ENCODE assay signal across 3 worm cellular contexts in the genomic region with DNA sequence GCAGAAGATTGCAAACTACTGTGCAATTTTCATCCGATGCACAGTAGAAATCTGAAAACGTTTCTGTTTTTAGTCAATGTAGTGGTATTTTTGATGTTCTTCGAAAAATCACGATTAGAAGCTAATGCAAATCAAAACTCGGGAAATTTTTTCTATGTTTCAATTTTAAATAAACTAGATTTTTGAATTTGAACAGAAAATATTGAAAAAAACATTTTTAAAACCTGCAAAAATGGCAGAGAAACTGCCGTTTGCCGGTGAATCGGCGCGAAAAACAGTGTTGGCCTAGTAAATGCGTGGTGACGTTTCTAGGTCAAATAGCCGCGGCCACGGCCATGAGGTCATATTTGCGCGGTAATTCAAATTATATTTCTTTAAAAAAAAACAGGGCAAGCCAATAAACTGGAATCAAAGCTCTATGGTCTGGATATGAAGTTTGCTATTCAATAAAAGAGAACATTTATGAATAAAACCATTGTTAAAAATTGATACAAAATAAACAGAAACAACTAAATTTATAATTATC.
TF ChIP-seq lines count a peak whose summit lies in the region.

A gene (minus strand): TSS at position 51 of the 526 bp plus-strand sequence.

TF ChIP-seq in whole organism, L2 larva, 48 proteins besides CTCF, POLR2A, EP300 and RAD21 (continued from another document):
- TF ChIP-seq ceh-16 (tag; optimal IDR thresholded peaks at IDR 0.05; lab: Kevin White, UChicago) (no peak), elt-3 (tag; optimal IDR thresholded peaks at IDR 0.05; lab: Kevin White, UChicago) (no peak), R02D3.7 (tag; optimal IDR thresholded peaks at IDR 0.05; lab: Kevin White, UChicago) (no peak), sma-9 (GFP tag; optimal IDR thresholded peaks at IDR 0.05; lab: Kevin White, UChicago) (peak; percentile 38), sma-9 (tag; optimal IDR thresholded peaks at IDR 0.05; lab: Kevin White, UChicago) (no peak), nhr-21 (tag; optimal IDR thresholded peaks at IDR 0.05; lab: Kevin White, UChicago) (no peak), ztf-4 (tag; optimal IDR thresholded peaks at IDR 0.05; lab: Kevin White, UChicago) (peak; percentile 2), nhr-10 (tag; optimal IDR thresholded peaks at IDR 0.05; lab: Kevin White, UChicago) (no peak), Y55F3AM.14 (GFP tag; optimal IDR thresholded peaks at IDR 0.05; lab: Kevin White, UChicago) (no peak), snpc-4 (tag; optimal IDR thresholded peaks at IDR 0.05; lab: Kevin White, UChicago) (no peak), lin-39 (tag; optimal IDR thresholded peaks at IDR 0.05; lab: Kevin White, UChicago) (no peak), lin-13 (GFP tag; optimal IDR thresholded peaks at IDR 0.05; lab: Kevin White, UChicago) (peak; percentile 64), C34F6.9 (tag; optimal IDR thresholded peaks at IDR 0.05; lab: Kevin White, UChicago) (peak; percentile 52)

TF ChIP-seq in whole organism, L4 larva, 104 proteins besides CTCF, POLR2A, EP300 and RAD21 (continued from another document and continues in another):
- TF ChIP-seq Y5F2A.4 (GFP tag; optimal IDR thresholded peaks at IDR 0.05; lab: Kevin White, UChicago) (no peak), tra-1 (GFP tag; IDR thresholded peaks at IDR 0.05; lab: Robert Waterston, UW) (no peak), dmd-6 (GFP tag; IDR thresholded peaks at IDR 0.05; lab: Robert Waterston, UW) (peak; percentile 69), mes-2 (tag; optimal IDR thresholded peaks at IDR 0.05; lab: Kevin White, UChicago; ENCODE audit: poor library complexity, severe bottlenecking) (peak; percentile 99), ZK546.5 (tag; optimal IDR thresholded peaks at IDR 0.05; lab: Kevin White, UChicago) (no peak), php-3 (GFP tag; IDR thresholded peaks at IDR 0.05; lab: Robert Waterston, UW) (no peak), ceh-82 (tag; optimal IDR thresholded peaks at IDR 0.05; lab: Kevin White, UChicago) (no peak), daf-8 (GFP tag; IDR thresholded peaks at IDR 0.05; lab: Robert Waterston, UW) (no peak), nhr-10 (tag; optimal IDR thresholded peaks at IDR 0.05; lab: Kevin White, UChicago) (no peak), pqm-1 (tag; optimal IDR thresholded peaks at IDR 0.05; lab: Kevin White, UChicago) (no peak), jun-1 (tag; optimal IDR thresholded peaks at IDR 0.05; lab: Kevin White, UChicago) (no peak), nhr-42 (GFP tag; IDR thresholded peaks at IDR 0.05; lab: Robert Waterston, UW) (no peak), dmd-8 (GFP tag; IDR thresholded peaks at IDR 0.05; lab: Robert Waterston, UW) (0 out of 2 replicates have a peak, but pooled peaks have one; percentile 42), dve-1 (tag; optimal IDR thresholded peaks at IDR 0.05; lab: Kevin White, UChicago; ENCODE audit: insufficient read depth) (peak; percentile 52), unc-130 (GFP tag; optimal IDR thresholded peaks at IDR 0.05; lab: Kevin White, UChicago) (peak; percentile 98), ctbp-1 (GFP tag; IDR thresholded peaks at IDR 0.05; lab: Robert Waterston, UW) (no peak), lin-39 (tag; optimal IDR thresholded peaks at IDR 0.05; lab: Kevin White, UChicago) (no peak), mdt-29 (GFP tag; IDR thresholded peaks at IDR 0.05; lab: Robert Waterston, UW) (no peak), ztf-7 (tag; optimal IDR thresholded peaks at IDR 0.05; lab: Kevin White, UChicago) (no peak), nhr-76 (tag; optimal IDR thresholded peaks at IDR 0.05; lab: Kevin White, UChicago) (no peak), mdl-1 (tag; optimal IDR thresholded peaks at IDR 0.05; lab: Kevin White, UChicago) (no peak), unc-62 (GFP tag; optimal IDR thresholded peaks at IDR 0.05 in 1 of 2; lab: Kevin White, UChicago) (no peak), unc-62 (tag; optimal IDR thresholded peaks at IDR 0.05; lab: Kevin White, UChicago) (no peak), tag-97 (GFP tag; IDR thresholded peaks at IDR 0.05; lab: Robert Waterston, UW) (no peak), daf-12 (tag; optimal IDR thresholded peaks at IDR 0.05; lab: Kevin White, UChicago) (no peak), F26F4.8 (GFP tag; conservative IDR thresholded peaks at IDR 0.05; lab: Robert Waterston, UW) (no peak), cey-2 (tag; optimal IDR thresholded peaks at IDR 0.05; lab: Kevin White, UChicago; ENCODE audit: borderline replicate concordance, insufficient read depth) (no peak), ces-1 (GFP tag; optimal IDR thresholded peaks at IDR 0.05; lab: Kevin White, UChicago) (no peak), nhr-6 (tag; optimal IDR thresholded peaks at IDR 0.05; lab: Kevin White, UChicago) (no peak), Y75B8A.6 (GFP tag; IDR thresholded peaks at IDR 0.05; lab: Robert Waterston, UW) (no peak), madf-9 (GFP tag; conservative IDR thresholded peaks at IDR 0.05; lab: Robert Waterston, UW) (0 out of 2 replicates have a peak, but pooled peaks have one; percentile 20), nhr-111 (GFP tag; optimal IDR thresholded peaks at IDR 0.05; lab: Kevin White, UChicago) (no peak), lin-13 (GFP tag; optimal IDR thresholded peaks at IDR 0.05; lab: Kevin White, UChicago) (peak; percentile 42), egl-27 (tag; optimal IDR thresholded peaks at IDR 0.05; lab: Kevin White, UChicago) (no peak), nhr-41 (GFP tag; IDR thresholded peaks at IDR 0.05; lab: Robert Waterston, UW) (no peak), lin-15B (tag; optimal IDR thresholded peaks at IDR 0.05; lab: Kevin White, UChicago) (no peak), F10B5.3 (tag; optimal IDR thresholded peaks at IDR 0.05; lab: Kevin White, UChicago) (no peak), R02D3.7 (tag; optimal IDR thresholded peaks at IDR 0.05; lab: Kevin White, UChicago) (no peak), ztf-11 (tag; optimal IDR thresholded peaks at IDR 0.05; lab: Kevin White, UChicago) (no peak), snpc-1.2 (GFP tag; IDR thresholded peaks at IDR 0.05; lab: Robert Waterston, UW) (no peak), spr-1 (tag; optimal IDR thresholded peaks at IDR 0.05; lab: Kevin White, UChicago) (no peak), hmg-1.1 (GFP tag; IDR thresholded peaks at IDR 0.05; lab: Robert Waterston, UW) (no peak), hif-1 (tag; optimal IDR thresholded peaks at IDR 0.05; lab: Kevin White, UChicago) (peak in 1 of 2 experiments; percentile 89), zip-11 (GFP tag; IDR thresholded peaks at IDR 0.05; lab: Robert Waterston, UW) (no peak), aly-2 (tag; optimal IDR thresholded peaks at IDR 0.05; lab: Kevin White, UChicago) (no peak), ceh-20 (GFP tag; IDR thresholded peaks at IDR 0.05; lab: Robert Waterston, UW) (peak; percentile 47; the same call in 1 of the 2 replicates), spr-3 (GFP tag; optimal IDR thresholded peaks at IDR 0.05; lab: Kevin White, UChicago) (no peak), nhr-77 (tag; optimal IDR thresholded peaks at IDR 0.05; lab: Kevin White, UChicago) (no peak), hlh-30 (tag; optimal IDR thresholded peaks at IDR 0.05; lab: Kevin White, UChicago; ENCODE audit: insufficient read depth) (peak; percentile 47), lin-38 (GFP tag; IDR thresholded peaks at IDR 0.05; lab: Robert Waterston, UW) (peak; percentile 75), lim-7 (GFP tag; IDR thresholded peaks at IDR 0.05; lab: Robert Waterston, UW) (no peak), F37D6.2 (tag; optimal IDR thresholded peaks at IDR 0.05; lab: Kevin White, UChicago) (no peak), snpc-4 (tag; optimal IDR thresholded peaks at IDR 0.05; lab: Kevin White, UChicago) (no peak), nhr-48 (tag; optimal IDR thresholded peaks at IDR 0.05; lab: Kevin White, UChicago) (no peak), zip-2 (tag; optimal IDR thresholded peaks at IDR 0.05; lab: Kevin White, UChicago) (no peak), hlh-11 (tag; optimal IDR thresholded peaks at IDR 0.05; lab: Kevin White, UChicago) (peak; percentile 32), D1046.2 (GFP tag; IDR thresholded peaks at IDR 0.05; lab: Robert Waterston, UW) (peak; percentile 61; the same call in 1 of the 2 replicates), F44E2.7 (GFP tag; IDR thresholded peaks at IDR 0.05; lab: Robert Waterston, UW) (no peak), ceh-44 (GFP tag; IDR thresholded peaks at IDR 0.05; lab: Robert Waterston, UW) (no peak)

TF ChIP-seq in whole organism, late embryonic, 69 proteins besides CTCF, POLR2A, EP300 and RAD21 (continued from another document):
- TF ChIP-seq unc-86 (tag; optimal IDR thresholded peaks at IDR 0.05; lab: Kevin White, UChicago) (no peak), elt-2 (tag; optimal IDR thresholded peaks at IDR 0.05; lab: Kevin White, UChicago) (peak; percentile 67), pha-2 (tag; optimal IDR thresholded peaks at IDR 0.05; lab: Kevin White, UChicago) (peak; percentile 9), ahr-1 (tag; optimal IDR thresholded peaks at IDR 0.05; lab: Kevin White, UChicago) (peak; percentile 34), dmd-4 (tag; optimal IDR thresholded peaks at IDR 0.05; lab: Kevin White, UChicago; ENCODE audit: borderline replicate concordance) (no peak), ceh-24 (tag; optimal IDR thresholded peaks at IDR 0.05; lab: Kevin White, UChicago) (no peak), mec-3 (tag; optimal IDR thresholded peaks at IDR 0.05; lab: Kevin White, UChicago; ENCODE audit: borderline replicate concordance) (peak; percentile 74), hlh-8 (tag; optimal IDR thresholded peaks at IDR 0.05; lab: Kevin White, UChicago) (peak; percentile 60), ceh-9 (tag; optimal IDR thresholded peaks at IDR 0.05; lab: Kevin White, UChicago) (no peak), tbx-2 (tag; optimal IDR thresholded peaks at IDR 0.05; lab: Kevin White, UChicago) (peak; percentile 93), gmeb-2 (tag; optimal IDR thresholded peaks at IDR 0.05; lab: Kevin White, UChicago) (no peak), ceh-31 (tag; optimal IDR thresholded peaks at IDR 0.05; lab: Kevin White, UChicago) (peak; percentile 93), nhr-232 (tag; optimal IDR thresholded peaks at IDR 0.05; lab: Kevin White, UChicago) (no peak), unc-3 (GFP tag; conservative IDR thresholded peaks at IDR 0.05; lab: Robert Waterston, UW) (no peak), unc-3 (tag; optimal IDR thresholded peaks at IDR 0.05; lab: Kevin White, UChicago) (no peak), unc-42 (tag; optimal IDR thresholded peaks at IDR 0.05; lab: Kevin White, UChicago) (peak; percentile 24), C08G9.2 (tag; optimal IDR thresholded peaks at IDR 0.05; lab: Kevin White, UChicago) (peak; percentile 91), fkh-6 (tag; optimal IDR thresholded peaks at IDR 0.05; lab: Kevin White, UChicago) (peak; percentile 18)
